Fruit fly (Drosophila melanogaster) whole organism, embryonic: ENCODE results near the gene CG33203.

Experiments
- CG10462 ChIP-seq: fragments of 200-800 bp; sonication (Bioruptor generic); optimal IDR thresholded peaks from 2 replicates; lab custom pipeline; 2016; ENCODE audit warnings: missing biosample characterization, missing genetic modification characterization
- CG11085 ChIP-seq: fragments of 200-800 bp; sonication (Bioruptor generic); IDR thresholded peaks from 2 replicates; pipeline ENCODE4 v1.3.6; 2022; ENCODE audit warnings: missing biosample characterization, missing genetic modification characterization
- CG11247 ChIP-seq: fragments of 200-800 bp; sonication (Bioruptor generic); IDR thresholded peaks from 2 replicates; pipeline ENCODE4 v1.3.6; 2022; ENCODE audit warnings: missing biosample characterization, missing genetic modification characterization
- CG11560 ChIP-seq: fragments of 200-800 bp; sonication (Bioruptor generic); IDR thresholded peaks from 3 replicates; pipeline ENCODE4 v1.3.6; 2022; ENCODE audit warnings: missing biosample characterization, missing genetic modification characterization
- CG12391 ChIP-seq: fragments of 200-800 bp; sonication (Bioruptor generic); optimal IDR thresholded peaks from 3 replicates; lab custom pipeline; 2018; ENCODE audit warnings: missing biosample characterization, mild to moderate bottlenecking, missing genetic modification characterization, moderate library complexity
- CG12769 ChIP-seq: fragments of 200-800 bp; sonication (Bioruptor generic); optimal IDR thresholded peaks from 2 replicates; lab custom pipeline; 2019; ENCODE audit warnings: missing biosample characterization, mild to moderate bottlenecking, missing genetic modification characterization, moderate library complexity
- CG1647 ChIP-seq: fragments of 200-800 bp; sonication (Bioruptor generic); optimal IDR thresholded peaks from 3 replicates; lab custom pipeline; 2016; ENCODE audit warnings: missing biosample characterization, missing genetic modification characterization
- CG16815 ChIP-seq: fragments of 200-800 bp; sonication (Bioruptor generic); optimal IDR thresholded peaks from 3 replicates; lab custom pipeline; 2017; ENCODE audit warnings: missing biosample characterization, mild to moderate bottlenecking, missing genetic modification characterization
- CG17359 ChIP-seq: fragments of 200-800 bp; sonication (Bioruptor generic); optimal IDR thresholded peaks from 3 replicates; lab custom pipeline; 2018; ENCODE audit warnings: missing biosample characterization, mild to moderate bottlenecking, missing genetic modification characterization, moderate library complexity
- CG17385 ChIP-seq: fragments of 200-800 bp; sonication (Bioruptor generic); optimal IDR thresholded peaks from 3 replicates; lab custom pipeline; 2018; ENCODE audit warnings: missing biosample characterization, mild to moderate bottlenecking, missing genetic modification characterization
- CG17802 ChIP-seq: fragments of 200-800 bp; sonication (Bioruptor generic); optimal IDR thresholded peaks from 2 replicates; lab custom pipeline; 2018; ENCODE audit warnings: missing biosample characterization, mild to moderate bottlenecking, missing genetic modification characterization, moderate library complexity
- CG2120 ChIP-seq: fragments of 200-800 bp; sonication (Bioruptor generic); optimal IDR thresholded peaks from 3 replicates; lab custom pipeline; 2016; ENCODE audit warnings: missing biosample characterization, missing genetic modification characterization
- CG2678 ChIP-seq: fragments of 200-800 bp; sonication (Bioruptor generic); optimal IDR thresholded peaks from 3 replicates; lab custom pipeline; 2019; ENCODE audit warnings: missing biosample characterization, mild to moderate bottlenecking, missing genetic modification characterization, moderate library complexity
- CG30020 ChIP-seq: fragments of 200-800 bp; optimal IDR thresholded peaks from 2 replicates; lab custom pipeline; 2019; ENCODE audit warnings: missing biosample characterization, mild to moderate bottlenecking, missing genetic modification characterization, moderate library complexity
- CG34422 ChIP-seq: fragments of 200-800 bp; sonication (Bioruptor generic); IDR thresholded peaks from 3 replicates; pipeline ENCODE4 v1.3.6; 2022; ENCODE audit warnings: missing biosample characterization, missing genetic modification characterization
- CG4360 ChIP-seq: fragments of 200-800 bp; sonication (Bioruptor generic); IDR thresholded peaks from 2 replicates; pipeline ENCODE4 v1.3.6; 2022; ENCODE audit warnings: missing biosample characterization, missing genetic modification characterization
- CG4404 ChIP-seq: fragments of 200-800 bp; sonication (Bioruptor generic); IDR thresholded peaks from 2 replicates; pipeline ENCODE4 v1.3.6; 2022; ENCODE audit warnings: missing biosample characterization, missing genetic modification characterization
- CG6175 ChIP-seq: fragments of 200-800 bp; sonication (Bioruptor generic); IDR thresholded peaks from 3 replicates; pipeline ENCODE4 v1.3.6; 2022; ENCODE audit warnings: missing biosample characterization, missing genetic modification characterization
- CG8281 ChIP-seq: fragments of 200-800 bp; sonication (Bioruptor generic); optimal IDR thresholded peaks from 2 replicates; lab custom pipeline; 2018; ENCODE audit warnings: missing biosample characterization, mild to moderate bottlenecking, missing genetic modification characterization, moderate library complexity
- CG8478 ChIP-seq: fragments of >200 bp; optimal IDR thresholded peaks from 2 replicates; lab custom pipeline; 2018
- CG9876 ChIP-seq: fragments of 200-800 bp; sonication (Bioruptor generic); optimal IDR thresholded peaks from 2 replicates; lab custom pipeline; 2016; ENCODE audit warnings: missing biosample characterization, missing genetic modification characterization
- CG9932 ChIP-seq: fragments of 200-800 bp; sonication (Bioruptor generic); IDR thresholded peaks from 2 replicates; pipeline ENCODE4 v1.3.6; 2022; ENCODE audit warnings: missing biosample characterization, missing genetic modification characterization
- CTCF ChIP-seq: fragments of 200-800 bp; sonication (Bioruptor generic); optimal IDR thresholded peaks from 2 replicates; lab custom pipeline; 2017; ENCODE audit warnings: missing biosample characterization, mild to moderate bottlenecking, missing genetic modification characterization, moderate library complexity
- Camta ChIP-seq: fragments of 200-800 bp; sonication (Bioruptor generic); optimal IDR thresholded peaks from 2 replicates; lab custom pipeline; 2016; ENCODE audit warnings: missing biosample characterization, missing genetic modification characterization
- Dll ChIP-seq: fragments of 200-800 bp; sonication (Bioruptor generic); IDR thresholded peaks from 4 replicates; pipeline ENCODE4 v1.3.6; 2022; ENCODE audit warnings: missing biosample characterization, missing genetic modification characterization; ENCODE audit not compliant: partially characterized antibody
- Doc2 ChIP-seq: fragments of 200-800 bp; sonication (Bioruptor generic); IDR thresholded peaks from 2 replicates; pipeline ENCODE4 v1.3.6; 2022; ENCODE audit warnings: missing biosample characterization, missing genetic modification characterization
- Drgx ChIP-seq: fragments of 200-800 bp; sonication (Bioruptor generic); IDR thresholded peaks from 2 replicates; pipeline ENCODE4 v1.3.6; 2022; ENCODE audit warnings: missing biosample characterization, missing genetic modification characterization
- HHEX ChIP-seq: fragments of 200-800 bp; sonication (Bioruptor generic); optimal IDR thresholded peaks from 3 replicates; lab custom pipeline; 2017; ENCODE audit warnings: missing biosample characterization, mild to moderate bottlenecking, missing genetic modification characterization, missing genetic modification reagents
- MTF-1 ChIP-seq: fragments of 200-800 bp; sonication (Bioruptor generic); optimal IDR thresholded peaks from 2 replicates; lab custom pipeline; 2018; ENCODE audit warnings: missing biosample characterization, mild to moderate bottlenecking, missing genetic modification characterization, borderline replicate concordance
- Med ChIP-seq: fragments of 200-800 bp; sonication (Bioruptor generic); peaks from one replicate; lab custom pipeline; 2016; ENCODE audit warnings: missing biosample characterization, missing genetic modification characterization, mild to moderate bottlenecking, inconsistent platforms, moderate library complexity
- ap ChIP-seq: fragments of 200-800 bp; sonication (Bioruptor generic); IDR thresholded peaks from 2 replicates; pipeline ENCODE4 v1.3.6; 2022; ENCODE audit warnings: missing biosample characterization, missing genetic modification characterization
- bab2 ChIP-seq: fragments of 200-800 bp; sonication (Bioruptor generic); optimal IDR thresholded peaks from 2 replicates; lab custom pipeline; 2016; ENCODE audit warnings: missing biosample characterization, missing genetic modification characterization
- bbx ChIP-seq: fragments of 200-800 bp; sonication (Bioruptor generic); IDR thresholded peaks from 2 replicates; pipeline ENCODE4 v1.3.6; 2022; ENCODE audit warnings: missing biosample characterization, missing genetic modification characterization; ENCODE audit not compliant: partially characterized antibody
- cg ChIP-seq: fragments of 200-800 bp; sonication (Bioruptor generic); optimal IDR thresholded peaks from 3 replicates; lab custom pipeline; 2019; ENCODE audit warnings: missing biosample characterization, mild to moderate bottlenecking, missing genetic modification characterization, moderate library complexity
- corto ChIP-seq: fragments of 200-800 bp; sonication (Bioruptor generic); optimal IDR thresholded peaks from 2 replicates; lab custom pipeline; 2016; ENCODE audit warnings: missing biosample characterization, mild to moderate bottlenecking, missing genetic modification characterization, moderate library complexity
- dimm ChIP-seq: fragments of 200-800 bp; sonication (Bioruptor generic); IDR thresholded peaks from 2 replicates; pipeline ENCODE4 v1.3.6; 2022; ENCODE audit warnings: missing biosample characterization, missing genetic modification characterization
- gsb ChIP-seq: fragments of 200-800 bp; sonication (Bioruptor generic); IDR thresholded peaks from 2 replicates; pipeline ENCODE4 v1.3.6; 2022; ENCODE audit warnings: missing biosample characterization, missing genetic modification characterization
- gsb-n ChIP-seq: fragments of 200-800 bp; sonication (Bioruptor generic); optimal IDR thresholded peaks from 3 replicates; lab custom pipeline; 2018; ENCODE audit warnings: missing biosample characterization, mild to moderate bottlenecking, missing genetic modification characterization
- ind ChIP-seq: fragments of 200-800 bp; sonication (Bioruptor generic); optimal IDR thresholded peaks from 3 replicates; lab custom pipeline; 2016; ENCODE audit warnings: missing biosample characterization, missing genetic modification characterization
- lilli ChIP-seq: fragments of 200-800 bp; sonication (Bioruptor generic); optimal IDR thresholded peaks from 3 replicates; lab custom pipeline; 2016; ENCODE audit warnings: missing biosample characterization, missing genetic modification characterization
- nmo ChIP-seq: fragments of 200-800 bp; sonication (Bioruptor generic); optimal IDR thresholded peaks from 2 replicates; lab custom pipeline; 2018; ENCODE audit warnings: missing biosample characterization, mild to moderate bottlenecking, missing genetic modification characterization, moderate library complexity
- nom ChIP-seq: fragments of 200-800 bp; sonication (Bioruptor generic); optimal IDR thresholded peaks from 2 replicates; lab custom pipeline; 2017; ENCODE audit warnings: missing biosample characterization, missing genetic modification characterization, mild to moderate bottlenecking, moderate library complexity, missing genetic modification reagents
- rib ChIP-seq: fragments of 200-800 bp; sonication (Bioruptor generic); IDR thresholded peaks from 2 replicates; pipeline ENCODE4 v1.3.6; 2022; ENCODE audit warnings: missing biosample characterization, missing genetic modification characterization
- row ChIP-seq: fragments of 200-800 bp; sonication (Bioruptor generic); IDR thresholded peaks from 3 replicates; pipeline ENCODE4 v1.3.6; 2022; ENCODE audit warnings: missing biosample characterization, missing genetic modification characterization
- sc ChIP-seq, 3 experiments: fragments of >200 bp in 2 of 3; fragments of 200-800 bp in 1 of 3; sonication (Bioruptor generic) in 1 of 3; optimal IDR thresholded peaks; 2 replicates in 2 of 3; 3 replicates in 1 of 3; lab custom pipeline; 2017; ENCODE audit warnings: mild to moderate bottlenecking in 1 of 3, missing biosample characterization in 1 of 3, missing genetic modification characterization in 1 of 3, missing genetic modification reagents in 1 of 3
- sd ChIP-seq: fragments of 200-800 bp; sonication (Bioruptor generic); optimal IDR thresholded peaks from 3 replicates; lab custom pipeline; 2018; ENCODE audit warnings: missing biosample characterization, mild to moderate bottlenecking, missing genetic modification characterization, moderate library complexity
- seq ChIP-seq: fragments of 200-800 bp; sonication (Bioruptor generic); IDR thresholded peaks from 2 replicates; pipeline ENCODE4 v1.3.6; 2022; ENCODE audit warnings: missing biosample characterization, missing genetic modification characterization
- slp2 ChIP-seq: fragments of 200-800 bp; sonication (Bioruptor generic); optimal IDR thresholded peaks from 2 replicates; lab custom pipeline; 2016; ENCODE audit warnings: missing biosample characterization, missing genetic modification characterization
- tin ChIP-seq: fragments of 200-800 bp; sonication (Bioruptor generic); optimal IDR thresholded peaks from 3 replicates; lab custom pipeline; 2016; ENCODE audit warnings: missing biosample characterization, missing genetic modification characterization
- tll ChIP-seq, 2 experiments: fragments of 200-800 bp in 1 of 2; fragments of >200 bp in 1 of 2; sonication (Bioruptor generic) in 1 of 2; optimal IDR thresholded peaks; 2 replicates each; lab custom pipeline; 2017 to 2019; ENCODE audit warnings: missing biosample characterization in 2 of 2, missing genetic modification characterization in 2 of 2, mild to moderate bottlenecking in 1 of 2, moderate library complexity in 1 of 2
- unc-4 ChIP-seq: fragments of 200-800 bp; sonication (Bioruptor generic); IDR thresholded peaks from 2 replicates; pipeline ENCODE4 v1.3.6; 2022; ENCODE audit warnings: missing biosample characterization, missing genetic modification characterization; ENCODE audit not compliant: partially characterized antibody
- zfh2 ChIP-seq: fragments of 200-800 bp; sonication (Bioruptor generic); optimal IDR thresholded peaks from 2 replicates; lab custom pipeline; 2016; ENCODE audit warnings: missing biosample characterization, missing genetic modification characterization

Gene CG33203

dm6 chr3R:28858241-28858647, 29.3 kb downstream of the CG33203 start (continued):
- no peak for TF ChIP-seq CG17802 (tag; lab: Kevin White, UChicago)
- TF ChIP-seq CTCF (GFP tag; lab: Kevin White, UChicago) = peak; percentile 4
- TF ChIP-seq CG4360 (GFP tag; lab: Robert Waterston, UW) = no peak
- no peak for TF ChIP-seq seq
- no peak for TF ChIP-seq zfh2
- no peak for TF ChIP-seq HHEX (GFP tag; lab: Kevin White, UChicago)
- no peak for TF ChIP-seq ap (GFP tag; lab: Robert Waterston, UW)
- TF ChIP-seq CG17385 (GFP tag; lab: Kevin White, UChicago) = no peak
- 0 out of 2 replicates have a peak, but pooled peaks have one; percentile 10 for TF ChIP-seq bbx (GFP tag; lab: Robert Waterston, UW)
- no peak for TF ChIP-seq CG4404
- no peak for TF ChIP-seq CG9932 (GFP tag; lab: Robert Waterston, UW)
- no peak for TF ChIP-seq CG6175 (GFP tag; lab: Robert Waterston, UW)
- no peak for TF ChIP-seq Camta
- no peak for TF ChIP-seq gsb (GFP tag; lab: Robert Waterston, UW)
- no peak for TF ChIP-seq unc-4 (GFP tag; lab: Robert Waterston, UW)
- TF ChIP-seq Med (GFP tag; lab: Kevin White, UChicago) = no peak
- no peak for TF ChIP-seq slp2 (GFP tag; lab: Kevin White, UChicago)
- no peak for TF ChIP-seq CG2120 (GFP tag; lab: Kevin White, UChicago)
- TF ChIP-seq sc (optimal IDR thresholded peaks at IDR 0.05; lab: Kevin White, UChicago) = no peak
- no peak for TF ChIP-seq sc (GFP tag; optimal IDR thresholded peaks at IDR 0.05; lab: Kevin White, UChicago)
- no peak for TF ChIP-seq tll (GFP tag; optimal IDR thresholded peaks at IDR 0.05; lab: Kevin White, UChicago)
- TF ChIP-seq CG11247 (GFP tag; lab: Robert Waterston, UW) = no peak
- no peak for TF ChIP-seq nmo (GFP tag; lab: Kevin White, UChicago)
- no peak for TF ChIP-seq CG8281 (tag; lab: Kevin White, UChicago)
- TF ChIP-seq bab2 (GFP tag; lab: Kevin White, UChicago) = no peak
- TF ChIP-seq CG12391 = no peak
- TF ChIP-seq CG2678 = no peak
- peak; percentile 50 for TF ChIP-seq CG8478 (lab: Kevin White, UChicago)
- no peak for TF ChIP-seq tin (GFP tag; lab: Kevin White, UChicago)
- TF ChIP-seq CG9876 (GFP tag; lab: Kevin White, UChicago) = no peak
- TF ChIP-seq ind = no peak
- TF ChIP-seq CG11560 = no peak
- no peak for TF ChIP-seq gsb-n (tag; lab: Kevin White, UChicago)
- TF ChIP-seq CG1647 (GFP tag; lab: Kevin White, UChicago) = no peak
- TF ChIP-seq MTF-1 (GFP tag; lab: Kevin White, UChicago) = no peak
- peak; percentile 99 for TF ChIP-seq nom (GFP tag; lab: Kevin White, UChicago)
- TF ChIP-seq CG34422 (GFP tag; lab: Robert Waterston, UW) = no peak
- no peak for TF ChIP-seq CG11085 (GFP tag; lab: Robert Waterston, UW)
- no peak for TF ChIP-seq CG17359 (tag; lab: Kevin White, UChicago)
- TF ChIP-seq cg (GFP tag; lab: Kevin White, UChicago) = peak; percentile 81
- TF ChIP-seq CG12769 (tag; lab: Kevin White, UChicago) = peak; percentile 9
- no peak for TF ChIP-seq row (GFP tag; lab: Robert Waterston, UW)
- no peak for TF ChIP-seq Doc2 (GFP tag; lab: Robert Waterston, UW)
- TF ChIP-seq dimm (GFP tag; lab: Robert Waterston, UW) = no peak
- TF ChIP-seq rib (GFP tag; lab: Robert Waterston, UW) = peak; percentile 35; the same call in 1 of the 2 replicates
- no peak for TF ChIP-seq CG30020 (tag; lab: Kevin White, UChicago)
- peak; percentile 68 for TF ChIP-seq corto (GFP tag; lab: Kevin White, UChicago)
- no peak for TF ChIP-seq lilli (GFP tag; lab: Kevin White, UChicago)
- TF ChIP-seq CG10462 = no peak
- TF ChIP-seq sd (tag; lab: Kevin White, UChicago) = peak; percentile 21
- TF ChIP-seq CG16815 = no peak
- TF ChIP-seq Dll (GFP tag; lab: Robert Waterston, UW) = peak; percentile 10; the same call in 1 of the 4 replicates
- TF ChIP-seq Drgx (GFP tag; lab: Robert Waterston, UW) = peak; percentile 78
